Fruit fly (Drosophila melanogaster): ENCODE results near the gene ND-75.
"Not testable (repeated sequence)": the region's sequence is repeated elsewhere in the genome, so short reads cannot be mapped to it uniquely, and the experiment has no call there.

DNA sequence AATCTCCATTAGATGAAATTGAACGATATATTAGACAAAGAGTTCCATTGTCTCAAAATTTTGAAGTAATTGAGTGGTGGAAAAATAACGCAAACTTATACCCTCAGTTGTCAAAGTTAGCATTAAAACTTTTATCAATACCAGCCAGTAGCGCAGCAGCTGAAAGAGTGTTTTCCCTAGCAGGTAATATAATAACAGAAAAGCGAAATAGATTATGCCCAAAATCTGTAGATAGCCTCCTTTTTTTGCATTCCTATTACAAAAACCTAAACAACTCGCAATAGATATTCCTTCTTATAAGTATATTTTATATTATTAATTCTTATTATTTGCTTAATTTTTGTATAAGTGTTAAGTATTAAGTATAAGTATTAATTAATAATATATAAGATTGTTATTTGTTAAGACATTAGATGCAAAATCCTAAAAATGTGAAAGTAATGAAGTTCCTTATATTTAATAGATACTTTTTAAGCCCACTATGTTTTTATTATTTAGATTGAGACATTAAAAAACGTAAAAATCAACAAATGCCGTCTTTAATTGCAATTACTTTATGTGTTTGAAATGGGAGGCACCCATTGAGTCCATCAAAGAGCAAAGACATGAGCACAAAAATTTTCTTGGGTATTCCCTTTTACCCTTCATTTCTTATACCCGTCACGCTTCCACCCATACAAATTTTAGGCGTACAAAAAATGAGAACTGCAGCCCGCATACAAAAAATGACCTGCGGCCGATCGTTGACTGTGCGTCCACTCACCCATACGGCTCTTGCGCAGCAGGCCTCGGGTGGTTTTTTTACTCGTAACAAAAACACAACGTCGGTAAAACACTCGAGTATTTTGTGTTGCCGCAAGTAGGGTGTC, 44.1 kb upstream of the ND-75 start:
- not testable (repeated sequence) for TF ChIP-seq pan (optimal IDR thresholded peaks at IDR 0.05); Vsx2 (GFP tag; optimal IDR thresholded peaks at IDR 0.05; ENCODE audit: partially characterized antibody); Hr78 (GFP tag; optimal IDR thresholded peaks at IDR 0.05); Abd-B (GFP tag; optimal IDR thresholded peaks at IDR 0.05); Myc (optimal IDR thresholded peaks at IDR 0.05); lola (GFP tag; optimal IDR thresholded peaks at IDR 0.05); Sp1 (GFP tag; optimal IDR thresholded peaks at IDR 0.05); Mio (GFP tag; optimal IDR thresholded peaks at IDR 0.05); Hr83 (GFP tag; optimal IDR thresholded peaks at IDR 0.05; ENCODE audit: poor library complexity, severe bottlenecking)

Measured in whole organism, wandering third instar larva.